Fruit fly (Drosophila melanogaster): ENCODE measurements around the gene mthl10.

- TF ChIP-seq net (GFP tag; optimal IDR thresholded peaks at IDR 0.05) (no peak), Sox15 (GFP tag; optimal IDR thresholded peaks at IDR 0.05) (no peak), CG15336 (GFP tag; IDR thresholded peaks at IDR 0.05) (no peak), Sox102F (GFP tag; optimal IDR thresholded peaks at IDR 0.05) (no peak), Lpt (GFP tag; optimal IDR thresholded peaks at IDR 0.05) (no peak), Blimp-1 (GFP tag; optimal IDR thresholded peaks at IDR 0.05) (no peak), dac (GFP tag; optimal IDR thresholded peaks at IDR 0.05) (no peak), vri (GFP tag; optimal IDR thresholded peaks at IDR 0.05) (no peak), Smox (GFP tag; optimal IDR thresholded peaks at IDR 0.05) (no peak), CG7368 (GFP tag; optimal IDR thresholded peaks at IDR 0.05) (no peak)
Measured at dm6 chr3L:312323-312722, 30.4 kb downstream of the mthl10 start.
